Worm (Caenorhabditis elegans) whole organism, midembryonic: ENCODE data around the gene rbc-2.

ENCODE experiments used
- T22C8.4 ChIP-seq: fragments of 200-800 bp; sonication (Bioruptor generic); IDR thresholded peaks from 2 replicates; pipeline ENCODE4 v1.3.6; 2022; ENCODE audit warnings: missing genetic modification characterization, missing compliant biosample characterization
- cog-1 ChIP-seq: sonication (generic microtip); optimal IDR thresholded peaks from 2 replicates; lab custom pipeline; 2016; ENCODE audit warnings: missing genetic modification characterization, missing compliant biosample characterization
- flt-1 ChIP-seq: fragments of 200-800 bp; sonication (Bioruptor generic); IDR thresholded peaks from 2 replicates; pipeline ENCODE4 v1.3.6; 2022; ENCODE audit warnings: missing genetic modification characterization, missing compliant biosample characterization
- klf-2 ChIP-seq: fragments of 200-800 bp; sonication (Bioruptor generic); conservative IDR thresholded peaks from 2 replicates; pipeline ENCODE4 v1.3.6; 2022; ENCODE audit warnings: missing genetic modification reagents, missing genetic modification characterization, missing compliant biosample characterization
- med-1 ChIP-seq: sonication (generic microtip); optimal IDR thresholded peaks from 2 replicates; lab custom pipeline; 2017; ENCODE audit warnings: missing genetic modification characterization, mild to moderate bottlenecking, missing compliant biosample characterization, antibody characterized with exemption, missing genetic modification reagents; ENCODE audit not compliant: insufficient read depth
- ref-1 ChIP-seq: fragments of 200-800 bp; sonication (Bioruptor generic); conservative IDR thresholded peaks from 2 replicates; pipeline ENCODE4 v1.3.6; 2022; ENCODE audit warnings: missing genetic modification reagents, missing genetic modification characterization, missing compliant biosample characterization
- tab-1 ChIP-seq: fragments of 200-800 bp; sonication (Bioruptor generic); IDR thresholded peaks from 2 replicates; pipeline ENCODE4 v1.3.6; 2022; ENCODE audit warnings: missing genetic modification characterization, missing compliant biosample characterization

DNA sequence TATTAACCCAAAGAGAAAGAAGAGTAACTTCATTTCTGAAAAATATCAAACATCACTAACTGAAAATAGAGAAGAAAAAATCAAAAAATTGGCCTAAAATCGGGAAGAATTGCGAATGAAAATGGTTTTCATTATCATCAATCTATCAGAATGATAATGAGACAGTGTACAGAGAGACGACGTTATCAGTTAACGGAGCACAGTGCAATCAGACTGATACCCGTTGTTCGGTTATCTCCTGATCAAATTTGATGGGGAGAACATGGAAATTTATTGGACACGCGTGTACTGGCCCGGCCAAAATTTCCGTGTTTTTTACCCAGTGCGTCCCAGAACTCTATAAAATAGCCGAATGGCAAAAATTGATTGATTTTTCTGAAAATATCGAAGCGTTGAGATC, 20.6 kb downstream of the rbc-2 start, which contains the start of gene Y54F10AM.8:
- TF ChIP-seq flt-1 (GFP tag; lab: Robert Waterston, UW) (no peak), T22C8.4 (GFP tag; lab: Robert Waterston, UW) (no peak), klf-2 (no peak), med-1 (no peak), tab-1 (GFP tag; lab: Robert Waterston, UW) (no peak), ref-1 (GFP tag; lab: Robert Waterston, UW) (no peak), cog-1 (tag; lab: Kevin White, UChicago) (no peak)
